Fruit fly (Drosophila melanogaster): ENCODE results near the gene CG32298.

dm6 chr3L:2400227-2400840, 9.5 kb upstream of the CG32298 start:
- TF ChIP-seq CG8478 (optimal IDR thresholded peaks at IDR 0.05) (no peak), usp (GFP tag; optimal IDR thresholded peaks at IDR 0.05) (no peak), EcR (GFP tag; optimal IDR thresholded peaks at IDR 0.05) (no peak), psq (optimal IDR thresholded peaks at IDR 0.05) (no peak)
